Worm (Caenorhabditis elegans) whole organism, L3 larva: ENCODE data around the gene ZC262.13.

Experiments used
- ZK546.5 ChIP-seq: sonication (generic microtip); optimal IDR thresholded peaks from 2 replicates; lab custom pipeline; 2017; ENCODE audit warnings: missing biosample characterization, missing genetic modification characterization
- egl-27 ChIP-seq: sonication (generic microtip); optimal IDR thresholded peaks from 4 replicates; lab custom pipeline; 2017; ENCODE audit warnings: missing biosample characterization, missing genetic modification reagents, missing genetic modification characterization
- fos-1 ChIP-seq: fragments of 150-350 bp; optimal IDR thresholded peaks from 2 replicates; lab custom pipeline; 2014; ENCODE audit warnings: missing biosample characterization, missing genetic modification characterization
- lin-15B ChIP-seq: fragments of 150-350 bp; optimal IDR thresholded peaks from 2 replicates; lab custom pipeline; 2014; ENCODE audit warnings: missing biosample characterization, missing genetic modification characterization
- mdl-1 ChIP-seq: fragments of 150-350 bp; optimal IDR thresholded peaks from 2 replicates; lab custom pipeline; 2014; ENCODE audit warnings: missing biosample characterization, missing genetic modification characterization
- nhr-237 ChIP-seq: fragments of 150-350 bp; optimal IDR thresholded peaks from 2 replicates; lab custom pipeline; 2014; ENCODE audit warnings: missing biosample characterization, missing genetic modification characterization
- nhr-76 ChIP-seq: fragments of 150-350 bp; sonication (generic microtip); optimal IDR thresholded peaks from 5 replicates; lab custom pipeline; 2014; ENCODE audit warnings: missing biosample characterization, missing genetic modification characterization
- snpc-4 ChIP-seq: fragments of 150-350 bp; optimal IDR thresholded peaks from 2 replicates; lab custom pipeline; 2014; ENCODE audit warnings: missing biosample characterization, missing genetic modification characterization
- tbx-2 ChIP-seq: sonication (generic microtip); optimal IDR thresholded peaks from 2 replicates; lab custom pipeline; 2016; ENCODE audit warnings: mild to moderate bottlenecking, missing genetic modification characterization, missing compliant biosample characterization
- unc-39 ChIP-seq: sonication (generic microtip); optimal IDR thresholded peaks from 4 replicates; lab custom pipeline; 2017; ENCODE audit warnings: missing biosample characterization, missing genetic modification characterization

DNA sequence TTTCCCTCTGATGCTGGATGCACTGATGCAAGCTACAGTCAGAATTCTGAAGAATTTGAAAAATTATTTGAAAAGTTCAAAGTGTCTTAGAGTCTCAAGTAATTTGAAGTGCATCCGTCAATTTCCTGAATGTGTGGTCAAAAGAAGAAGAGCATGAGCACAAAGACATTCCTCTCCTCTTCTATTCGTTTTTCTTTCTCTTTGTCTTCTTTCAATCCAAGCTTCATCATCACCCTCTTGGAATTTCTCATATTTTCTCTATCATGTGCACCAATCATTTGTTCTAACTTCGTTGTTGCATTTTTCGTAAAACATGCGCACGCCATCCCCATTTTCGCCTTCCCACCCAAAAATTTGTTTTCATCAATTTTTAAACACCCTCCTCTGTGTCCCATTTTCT lies 40.0 kb upstream of the ZC262.13 start:
- TF ChIP-seq egl-27 (tag; lab: Kevin White, UChicago) (no peak), snpc-4 (tag; lab: Kevin White, UChicago) (no peak), lin-15B (no peak), tbx-2 (tag; lab: Kevin White, UChicago) (no peak), nhr-76 (no peak), ZK546.5 (tag; lab: Kevin White, UChicago) (no peak), nhr-237 (tag; lab: Kevin White, UChicago) (no peak), unc-39 (tag; lab: Kevin White, UChicago) (no peak), fos-1 (tag; lab: Kevin White, UChicago) (no peak), mdl-1 (tag; lab: Kevin White, UChicago) (no peak)
